Worm (Caenorhabditis elegans): ENCODE measurements around the gene adal-1.

- TF ChIP-seq tbx-37 (GFP tag; conservative IDR thresholded peaks at IDR 0.05), result no peak
- no peak for TF ChIP-seq F13C5.2 (tag; optimal IDR thresholded peaks at IDR 0.05)
- no peak for TF ChIP-seq flt-1 (GFP tag; IDR thresholded peaks at IDR 0.05)
- TF ChIP-seq hmbx-1 (tag; optimal IDR thresholded peaks at IDR 0.05), result no peak
- TF ChIP-seq aly-1 (tag; optimal IDR thresholded peaks at IDR 0.05), result no peak
- no peak for TF ChIP-seq ama-1 (optimal IDR thresholded peaks at IDR 0.05)
- no peak for TF ChIP-seq B0310.2 (tag; optimal IDR thresholded peaks at IDR 0.05)
- no peak for TF ChIP-seq sea-1 (GFP tag; conservative IDR thresholded peaks at IDR 0.05)
- TF ChIP-seq ceh-36 (tag; optimal IDR thresholded peaks at IDR 0.05), result no peak
- TF ChIP-seq hmg-4 (GFP tag; optimal IDR thresholded peaks at IDR 0.05), result no peak
- no peak for TF ChIP-seq hnd-1 (tag; optimal IDR thresholded peaks at IDR 0.05)
- no peak for TF ChIP-seq tbx-11 (GFP tag; IDR thresholded peaks at IDR 0.05)
- TF ChIP-seq tra-4 (tag; optimal IDR thresholded peaks at IDR 0.05), result no peak
Observed at ce11 chrII:6876957-6877356, 16.5 kb downstream of the adal-1 start, which contains the start of gene slc-36.5.
